Fruit fly (Drosophila melanogaster): ENCODE measurements around the gene AdoR.
A peak's percentile ranks its signal among the peaks of the same experiment; 100 is the strongest.

AdoR gene

DNA sequence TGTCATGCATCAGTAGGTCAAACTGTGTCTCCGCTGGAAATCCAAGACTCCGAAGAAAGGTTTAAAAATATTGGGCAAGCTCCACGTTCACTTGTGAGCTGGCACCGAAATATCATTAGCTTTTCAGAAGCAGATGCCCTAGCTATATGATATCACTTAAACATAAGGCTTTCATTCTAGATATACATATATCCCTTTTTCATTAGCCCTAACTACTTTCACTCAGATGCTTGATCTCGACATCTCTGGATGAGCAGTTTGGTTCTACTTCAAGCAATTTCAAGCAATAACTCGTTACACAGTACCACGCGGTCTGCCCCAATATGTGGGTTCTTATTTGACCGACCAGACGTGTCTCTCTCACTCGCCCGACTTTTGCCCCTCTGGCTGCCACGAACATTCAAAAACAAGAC lies 42.1 kb upstream of the AdoR start (continued):
- TF ChIP-seq Chrac-16 (GFP tag; optimal IDR thresholded peaks at IDR 0.05) (peak; percentile 32), CG14965 (GFP tag; optimal IDR thresholded peaks at IDR 0.05; ENCODE audit: borderline replicate concordance) (no peak), CG34422 (GFP tag; IDR thresholded peaks at IDR 0.05) (no peak), gsb (GFP tag; IDR thresholded peaks at IDR 0.05) (no peak), Mrtf (GFP tag; IDR thresholded peaks at IDR 0.05) (no peak), NFAT (GFP tag; IDR thresholded peaks at IDR 0.05) (no peak), NfI (GFP tag; optimal IDR thresholded peaks at IDR 0.05) (peak; percentile 24), CG4730 (GFP tag; IDR thresholded peaks at IDR 0.05) (no peak), so (GFP tag; IDR thresholded peaks at IDR 0.05) (no peak), pho (GFP tag; optimal IDR thresholded peaks at IDR 0.05) (peak; percentile 43), exex (tag; optimal IDR thresholded peaks at IDR 0.05) (no peak), CG17568 (GFP tag; optimal IDR thresholded peaks at IDR 0.05) (no peak), sens (GFP tag) (peak; percentile 94), wdn (GFP tag; IDR thresholded peaks at IDR 0.05) (no peak), Max (GFP tag; optimal IDR thresholded peaks at IDR 0.05) (no peak), Gsc (GFP tag; IDR thresholded peaks at IDR 0.05) (no peak), CG5180 (GFP tag; optimal IDR thresholded peaks at IDR 0.05) (no peak), hkb (optimal IDR thresholded peaks at IDR 0.05) (no peak), hkb (GFP tag; IDR thresholded peaks at IDR 0.05) (no peak), CG11723 (GFP tag; optimal IDR thresholded peaks at IDR 0.05) (no peak), CG1647 (GFP tag; optimal IDR thresholded peaks at IDR 0.05) (peak; percentile 37), CG4360 (GFP tag; IDR thresholded peaks at IDR 0.05) (no peak), knrl (GFP tag; IDR thresholded peaks at IDR 0.05; ENCODE audit: partially characterized antibody) (no peak), CG17385 (GFP tag; optimal IDR thresholded peaks at IDR 0.05) (peak; percentile 51), run (tag; optimal IDR thresholded peaks at IDR 0.05) (no peak), Scr (GFP tag; IDR thresholded peaks at IDR 0.05; ENCODE audit: partially characterized antibody) (no peak), CG10366 (GFP tag; IDR thresholded peaks at IDR 0.05) (no peak), dimm (GFP tag; IDR thresholded peaks at IDR 0.05) (no peak), Sox102F (GFP tag; optimal IDR thresholded peaks at IDR 0.05) (peak; percentile 45), Nf-YA (GFP tag; IDR thresholded peaks at IDR 0.05) (no peak), CG1792 (GFP tag; optimal IDR thresholded peaks at IDR 0.05) (no peak), ara (GFP tag; IDR thresholded peaks at IDR 0.05) (no peak), amos (GFP tag; IDR thresholded peaks at IDR 0.05; ENCODE audit: partially characterized antibody) (no peak), Eip74EF (GFP tag; optimal IDR thresholded peaks at IDR 0.05) (peak in 1 of 2 experiments; percentile 22), CG17829 (tag; optimal IDR thresholded peaks at IDR 0.05) (peak; percentile 32), CG18764 (GFP tag; optimal IDR thresholded peaks at IDR 0.05) (no peak), Optix (GFP tag; IDR thresholded peaks at IDR 0.05) (no peak), Trl (optimal IDR thresholded peaks at IDR 0.05) (no peak), Trl (GFP tag; optimal IDR thresholded peaks at IDR 0.05) (peak; percentile 46), fd64A (GFP tag; optimal IDR thresholded peaks at IDR 0.05) (no peak), h (optimal IDR thresholded peaks at IDR 0.05) (no peak), Ssrp (tag; optimal IDR thresholded peaks at IDR 0.05) (peak; percentile 48), CG6254 (GFP tag; optimal IDR thresholded peaks at IDR 0.05) (no peak), odd (GFP tag; optimal IDR thresholded peaks at IDR 0.05) (no peak), CG2875 (GFP tag; optimal IDR thresholded peaks at IDR 0.05) (no peak), CG8765 (GFP tag; IDR thresholded peaks at IDR 0.05) (no peak), usp (GFP tag; optimal IDR thresholded peaks at IDR 0.05) (no peak), CG9215 (GFP tag; IDR thresholded peaks at IDR 0.05) (0 out of 2 replicates have a peak, but pooled peaks have one; percentile 5), br (optimal IDR thresholded peaks at IDR 0.05) (no peak), PHDP (tag; optimal IDR thresholded peaks at IDR 0.05) (peak; percentile 23), pzg (GFP tag; optimal IDR thresholded peaks at IDR 0.05) (no peak), CG13123 (GFP tag; optimal IDR thresholded peaks at IDR 0.05) (no peak), chinmo (GFP tag; IDR thresholded peaks at IDR 0.05; ENCODE audit: partially characterized antibody) (no peak)

Measured in whole organism, embryonic.